Worm (Caenorhabditis elegans): ENCODE measurements around the gene mec-10.
A peak's percentile ranks its signal among the peaks of the same experiment; 100 is the strongest.

Gene mec-10

DNA sequence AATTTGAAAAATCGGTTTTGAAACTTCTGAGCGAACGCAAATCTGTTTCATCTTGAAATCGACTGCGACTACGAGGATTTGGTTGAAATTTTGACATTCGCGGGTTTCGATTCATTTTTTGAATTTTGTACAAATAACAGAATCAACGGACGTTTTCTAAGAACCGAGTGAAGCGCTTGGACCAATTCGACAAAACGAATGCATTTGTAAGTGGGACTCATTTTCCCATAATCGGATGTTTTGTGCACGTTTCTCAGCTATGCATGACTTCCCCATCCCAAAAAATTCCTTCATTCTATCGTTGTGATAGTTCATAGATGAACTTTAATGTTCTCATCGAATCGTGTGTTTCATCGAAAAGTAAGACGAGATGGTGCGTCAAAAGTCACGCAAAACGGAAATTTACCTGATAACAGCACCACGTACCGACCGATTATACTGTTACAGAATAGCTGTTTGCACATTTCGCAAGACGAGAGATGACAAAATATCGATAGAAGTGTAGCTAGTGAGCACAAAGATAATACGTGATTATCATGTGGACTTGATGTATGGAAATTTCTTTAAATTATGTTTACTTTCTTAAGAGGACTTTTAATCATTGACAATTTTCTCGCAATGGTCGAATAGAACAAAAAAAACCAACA is at the start of gene mec-10:
mec-10 (minus strand) TSS at position 189 of the 647 bp plus-strand sequence.
- no peak for TF ChIP-seq ZK546.5 (tag; optimal IDR thresholded peaks at IDR 0.05)
- no peak for TF ChIP-seq mdl-1 (tag; optimal IDR thresholded peaks at IDR 0.05)
- peak; percentile 87 for TF ChIP-seq fos-1 (tag; optimal IDR thresholded peaks at IDR 0.05)
- TF ChIP-seq unc-55 (GFP tag; optimal IDR thresholded peaks at IDR 0.05), result peak; percentile 66
- TF ChIP-seq lin-13 (GFP tag; optimal IDR thresholded peaks at IDR 0.05), result no peak
- TF ChIP-seq sma-9 (GFP tag; optimal IDR thresholded peaks at IDR 0.05), result peak; percentile 65
- no peak for TF ChIP-seq sma-9 (tag; optimal IDR thresholded peaks at IDR 0.05)
- no peak for TF ChIP-seq dmd-4 (tag; optimal IDR thresholded peaks at IDR 0.05)
- no peak for TF ChIP-seq egl-27 (tag; optimal IDR thresholded peaks at IDR 0.05)
- TF ChIP-seq blmp-1 (tag; optimal IDR thresholded peaks at IDR 0.05; ENCODE audit: insufficient read depth), result no peak
- TF ChIP-seq sma-3 (GFP tag; optimal IDR thresholded peaks at IDR 0.05), result peak; percentile 3
- no peak for TF ChIP-seq aly-2 (tag; optimal IDR thresholded peaks at IDR 0.05)
- no peak for TF ChIP-seq sem-4 (tag; optimal IDR thresholded peaks at IDR 0.05)
- no peak for TF ChIP-seq peb-1 (tag; optimal IDR thresholded peaks at IDR 0.05)
- TF ChIP-seq ceh-82 (tag; optimal IDR thresholded peaks at IDR 0.05), result no peak
- no peak for TF ChIP-seq C34F6.9 (tag; optimal IDR thresholded peaks at IDR 0.05)
- no peak for TF ChIP-seq elt-1 (tag; optimal IDR thresholded peaks at IDR 0.05)
- peak; percentile 20 for TF ChIP-seq gmeb-1 (tag; optimal IDR thresholded peaks at IDR 0.05)
- no peak for TF ChIP-seq unc-39 (tag; optimal IDR thresholded peaks at IDR 0.05)
- TF ChIP-seq lin-11 (tag; optimal IDR thresholded peaks at IDR 0.05), result no peak
- TF ChIP-seq Y55F3AM.14 (GFP tag; optimal IDR thresholded peaks at IDR 0.05), result no peak
- no peak for TF ChIP-seq mbf-1 (tag; optimal IDR thresholded peaks at IDR 0.05)
- no peak for TF ChIP-seq lin-39 (tag; optimal IDR thresholded peaks at IDR 0.05)
- no peak for TF ChIP-seq nhr-129 (tag; optimal IDR thresholded peaks at IDR 0.05)
- no peak for TF ChIP-seq nhr-10 (tag; optimal IDR thresholded peaks at IDR 0.05)
- TF ChIP-seq crh-2 (tag; optimal IDR thresholded peaks at IDR 0.05), result peak; percentile 65
- TF ChIP-seq alr-1 (tag; optimal IDR thresholded peaks at IDR 0.05), result no peak

DNA sequence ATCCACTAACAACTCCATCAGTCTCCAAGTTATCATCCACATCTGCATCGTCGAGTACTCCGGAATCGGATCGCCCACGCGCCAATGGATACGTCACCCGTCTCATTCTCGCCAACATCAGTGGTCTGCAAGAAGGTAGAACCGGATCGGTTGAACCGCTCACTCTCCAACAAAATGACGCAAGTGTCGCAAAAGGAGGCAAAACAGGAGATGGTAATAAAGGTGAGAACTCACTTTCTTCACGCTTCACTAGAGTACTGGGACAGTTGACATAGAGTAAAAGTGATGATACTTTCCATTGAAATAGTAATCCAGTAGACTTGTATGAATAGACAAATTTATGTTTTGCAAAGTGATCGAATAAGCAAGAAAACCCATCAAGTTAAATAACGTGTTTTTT is 39.0 kb upstream of the mec-10 start:
- TF ChIP-seq mbf-1 (tag; optimal IDR thresholded peaks at IDR 0.05), result no peak
- TF ChIP-seq nhr-21 (tag; optimal IDR thresholded peaks at IDR 0.05), result peak; percentile 9
- no peak for TF ChIP-seq nhr-10 (tag; optimal IDR thresholded peaks at IDR 0.05)

DNA sequence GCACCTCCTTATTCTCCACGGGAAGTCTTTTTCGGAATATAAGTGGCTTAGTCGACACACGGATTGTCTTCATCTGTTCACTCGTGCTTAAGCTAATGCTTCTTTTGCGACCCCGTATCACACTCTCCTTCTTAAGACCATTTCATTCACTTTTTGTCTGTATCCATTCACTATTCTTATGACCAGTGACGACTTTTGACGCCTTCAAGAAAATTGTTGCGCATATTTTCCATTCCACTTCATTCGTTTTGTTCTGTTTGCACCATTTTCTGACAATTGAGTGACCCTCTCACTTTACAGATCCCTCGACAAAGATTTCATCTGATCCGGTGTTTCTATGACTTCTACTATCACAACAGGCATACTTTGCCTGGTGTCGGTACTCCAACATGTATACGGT is 37.5 kb upstream of the mec-10 start, which contains the start of gene H03E18.1:
H03E18.1 (plus strand) TSS at position 301 of the 400 bp plus-strand sequence.
- TF ChIP-seq fos-1 (tag; optimal IDR thresholded peaks at IDR 0.05), result no peak
- no peak for TF ChIP-seq zag-1 (tag; optimal IDR thresholded peaks at IDR 0.05)
- TF ChIP-seq C34F6.9 (tag; optimal IDR thresholded peaks at IDR 0.05), result no peak
- no peak for TF ChIP-seq mab-5 (tag; optimal IDR thresholded peaks at IDR 0.05)
- no peak for TF ChIP-seq Y55F3AM.14 (GFP tag; optimal IDR thresholded peaks at IDR 0.05)
- TF ChIP-seq nhr-10 (tag; optimal IDR thresholded peaks at IDR 0.05), result no peak
- TF ChIP-seq elt-3 (tag; optimal IDR thresholded peaks at IDR 0.05), result no peak

ce11 chrX:8507053-8507452 is 36.9 kb upstream of the mec-10 start:
- TF ChIP-seq unc-62 (GFP tag; optimal IDR thresholded peaks at IDR 0.05), result no peak
- no peak for TF ChIP-seq nhr-77 (tag; optimal IDR thresholded peaks at IDR 0.05)
- no peak for TF ChIP-seq ZK546.5 (tag; optimal IDR thresholded peaks at IDR 0.05)
- no peak for TF ChIP-seq zag-1 (tag; optimal IDR thresholded peaks at IDR 0.05)
- TF ChIP-seq lin-39 (tag; optimal IDR thresholded peaks at IDR 0.05), result no peak
- no peak for TF ChIP-seq blmp-1 (tag; optimal IDR thresholded peaks at IDR 0.05; ENCODE audit: insufficient read depth)
- no peak for TF ChIP-seq lsy-2 (tag; optimal IDR thresholded peaks at IDR 0.05)
- no peak for TF ChIP-seq snpc-4 (tag; optimal IDR thresholded peaks at IDR 0.05)
- no peak for TF ChIP-seq Y55F3AM.14 (GFP tag; optimal IDR thresholded peaks at IDR 0.05)
- no peak for TF ChIP-seq egl-27 (tag; optimal IDR thresholded peaks at IDR 0.05)
- TF ChIP-seq F13H6.1 (tag; optimal IDR thresholded peaks at IDR 0.05), result no peak
- no peak for TF ChIP-seq nhr-129 (tag; optimal IDR thresholded peaks at IDR 0.05)
- no peak for TF ChIP-seq sem-4 (tag; optimal IDR thresholded peaks at IDR 0.05)
- TF ChIP-seq elt-1 (tag; optimal IDR thresholded peaks at IDR 0.05), result no peak
- no peak for TF ChIP-seq C34F6.9 (tag; optimal IDR thresholded peaks at IDR 0.05)
- TF ChIP-seq fos-1 (tag; optimal IDR thresholded peaks at IDR 0.05), result no peak
- TF ChIP-seq unc-55 (GFP tag; optimal IDR thresholded peaks at IDR 0.05), result no peak
